Worm (Caenorhabditis elegans) whole organism, L4 larva: ENCODE data around the gene del-9.

Experiments used
- D1046.2 ChIP-seq: fragments of 200-800 bp; sonication (Bioruptor generic); IDR thresholded peaks from 2 replicates; pipeline ENCODE4 v1.3.6; 2022; ENCODE audit warnings: missing genetic modification characterization, missing compliant biosample characterization
- F49E8.2 ChIP-seq: sonication (generic microtip); optimal IDR thresholded peaks from 2 replicates; lab custom pipeline; 2016; ENCODE audit warnings: missing compliant biosample characterization, mild to moderate bottlenecking, missing genetic modification characterization, borderline replicate concordance
- R02D3.7 ChIP-seq: fragments of 150-350 bp; sonication (generic microtip); optimal IDR thresholded peaks from 3 replicates; lab custom pipeline; 2014; ENCODE audit warnings: missing biosample characterization, missing genetic modification characterization
- T20F7.1 ChIP-seq: fragments of 200-800 bp; sonication (Bioruptor generic); optimal IDR thresholded peaks from 2 replicates; lab custom pipeline; 2018; ENCODE audit warnings: mild to moderate bottlenecking, missing genetic modification characterization, missing compliant biosample characterization
- T26A8.4 ChIP-seq: fragments of 200-800 bp; sonication (Bioruptor generic); IDR thresholded peaks from 2 replicates; pipeline ENCODE4 v1.3.6; 2022; ENCODE audit warnings: missing genetic modification characterization, missing compliant biosample characterization
- Y48G9A.11 ChIP-seq: fragments of 200-800 bp; sonication (Bioruptor generic); IDR thresholded peaks from 2 replicates; pipeline ENCODE4 v1.3.6; 2022; ENCODE audit warnings: missing genetic modification reagents, missing genetic modification characterization, missing compliant biosample characterization
- ZK546.5 ChIP-seq, 2 experiments: sonication (generic microtip); optimal IDR thresholded peaks; 2 replicates each; lab custom pipeline; 2017; ENCODE audit warnings: missing biosample characterization in 2 of 2, missing genetic modification characterization in 2 of 2
- aha-1 ChIP-seq: fragments of 150-350 bp; peaks from one replicate; lab custom pipeline; 2014; ENCODE audit warnings: missing biosample characterization, missing genetic modification characterization
- aly-2 ChIP-seq: sonication (generic microtip); optimal IDR thresholded peaks from 2 replicates; lab custom pipeline; 2018; ENCODE audit warnings: missing biosample characterization, missing genetic modification characterization
- arid-1 ChIP-seq: fragments of 200-800 bp; sonication (Bioruptor generic); conservative IDR thresholded peaks from 2 replicates; pipeline ENCODE4 v1.3.6; 2022; ENCODE audit warnings: missing genetic modification reagents, missing genetic modification characterization, missing compliant biosample characterization
- ceh-44 ChIP-seq: fragments of 200-800 bp; sonication (Bioruptor generic); IDR thresholded peaks from 2 replicates; pipeline ENCODE4 v1.3.6; 2022; ENCODE audit warnings: missing genetic modification reagents, missing genetic modification characterization, missing compliant biosample characterization
- ceh-62 ChIP-seq: sonication (generic microtip); optimal IDR thresholded peaks from 2 replicates; lab custom pipeline; 2017; ENCODE audit warnings: missing biosample characterization, missing genetic modification characterization
- ceh-82 ChIP-seq: sonication (generic microtip); optimal IDR thresholded peaks from 2 replicates; lab custom pipeline; 2017; ENCODE audit warnings: missing biosample characterization, missing genetic modification characterization
- daf-19 ChIP-seq: fragments of 200-800 bp; sonication (Bioruptor generic); conservative IDR thresholded peaks from 2 replicates; pipeline ENCODE4 v1.3.6; 2022; ENCODE audit warnings: missing genetic modification characterization, missing compliant biosample characterization
- daf-8 ChIP-seq: fragments of 200-800 bp; sonication (Bioruptor generic); IDR thresholded peaks from 2 replicates; pipeline ENCODE4 v1.3.6; 2022; ENCODE audit warnings: missing genetic modification characterization, missing compliant biosample characterization
- dmd-6 ChIP-seq: fragments of 200-800 bp; sonication (Bioruptor generic); IDR thresholded peaks from 2 replicates; pipeline ENCODE4 v1.3.6; 2022; ENCODE audit warnings: missing genetic modification reagents, missing genetic modification characterization, missing compliant biosample characterization
- duxl-1 ChIP-seq: sonication (generic microtip); optimal IDR thresholded peaks from 2 replicates; lab custom pipeline; 2016; ENCODE audit warnings: mild to moderate bottlenecking, missing genetic modification characterization, moderate library complexity, missing compliant biosample characterization; ENCODE audit not compliant: poor library complexity
- dve-1 ChIP-seq: sonication (generic microtip); optimal IDR thresholded peaks from 2 replicates; lab custom pipeline; 2017; ENCODE audit warnings: antibody characterized with exemption, mild to moderate bottlenecking, missing genetic modification characterization, missing compliant biosample characterization; ENCODE audit not compliant: insufficient read depth
- egl-27 ChIP-seq: sonication (generic microtip); optimal IDR thresholded peaks from 3 replicates; lab custom pipeline; 2017; ENCODE audit warnings: missing biosample characterization, missing genetic modification reagents, missing genetic modification characterization
- gei-8 ChIP-seq: fragments of 200-800 bp; sonication (Bioruptor generic); optimal IDR thresholded peaks from 2 replicates; lab custom pipeline; 2018; ENCODE audit warnings: mild to moderate bottlenecking, missing genetic modification characterization, missing compliant biosample characterization
- hlh-11 ChIP-seq: fragments of 200-800 bp; sonication (Bioruptor generic); optimal IDR thresholded peaks from 2 replicates; lab custom pipeline; 2018; ENCODE audit warnings: mild to moderate bottlenecking, missing genetic modification characterization, missing compliant biosample characterization
- hlh-30 ChIP-seq: sonication (generic microtip); optimal IDR thresholded peaks from 2 replicates; lab custom pipeline; 2017; ENCODE audit warnings: antibody characterized with exemption, mild to moderate bottlenecking, missing genetic modification characterization, missing compliant biosample characterization; ENCODE audit not compliant: insufficient read depth
- jun-1 ChIP-seq: fragments of 150-350 bp; optimal IDR thresholded peaks from 2 replicates; lab custom pipeline; 2014; ENCODE audit warnings: missing biosample characterization, missing genetic modification reagents, missing genetic modification characterization
- lin-1 ChIP-seq: fragments of 200-800 bp; sonication (Bioruptor generic); IDR thresholded peaks from 2 replicates; pipeline ENCODE4 v1.3.6; 2022; ENCODE audit warnings: missing genetic modification reagents, missing genetic modification characterization, missing compliant biosample characterization
- lir-3 ChIP-seq: sonication (generic microtip); optimal IDR thresholded peaks from 2 replicates; lab custom pipeline; 2016; ENCODE audit warnings: mild to moderate bottlenecking, missing genetic modification characterization, missing compliant biosample characterization
- lsy-2 ChIP-seq, 2 experiments: fragments of 150-350 bp in 1 of 2; sonication (generic microtip) in 1 of 2; optimal IDR thresholded peaks; 2 replicates each; lab custom pipeline; 2014 to 2017; ENCODE audit warnings: missing biosample characterization in 2 of 2, missing genetic modification characterization in 2 of 2
- madf-5 ChIP-seq, 2 experiments: fragments of 200-800 bp; sonication (Bioruptor generic); IDR thresholded peaks; 2 replicates each; pipeline ENCODE4 v1.3.6; 2022; ENCODE audit warnings: missing compliant biosample characterization in 2 of 2, missing genetic modification characterization in 2 of 2
- mdl-1 ChIP-seq, 2 experiments: fragments of 150-350 bp in 1 of 2; sonication (generic microtip) in 1 of 2; optimal IDR thresholded peaks; 2 replicates each; lab custom pipeline; 2014 to 2017; ENCODE audit warnings: missing biosample characterization in 2 of 2, missing genetic modification characterization in 2 of 2
- mdt-29 ChIP-seq: fragments of 200-800 bp; sonication (Bioruptor generic); IDR thresholded peaks from 2 replicates; pipeline ENCODE4 v1.3.6; 2022; ENCODE audit warnings: missing genetic modification reagents, missing genetic modification characterization, missing compliant biosample characterization
- mxl-2 ChIP-seq: fragments of 200-800 bp; sonication (Bioruptor generic); conservative IDR thresholded peaks from 2 replicates; pipeline ENCODE4 v1.3.6; 2022; ENCODE audit warnings: missing genetic modification reagents, missing genetic modification characterization, missing compliant biosample characterization
- nhr-11 ChIP-seq: fragments of 150-350 bp; optimal IDR thresholded peaks from 2 replicates; lab custom pipeline; 2014; ENCODE audit warnings: missing biosample characterization, missing genetic modification characterization
- nhr-111 ChIP-seq: fragments of 200-800 bp; sonication (Bioruptor generic); optimal IDR thresholded peaks from 2 replicates; lab custom pipeline; 2018; ENCODE audit warnings: mild to moderate bottlenecking, missing genetic modification characterization, missing compliant biosample characterization
- nhr-77 ChIP-seq: fragments of 150-350 bp; optimal IDR thresholded peaks from 2 replicates; lab custom pipeline; 2014; ENCODE audit warnings: missing biosample characterization, missing genetic modification characterization
- pha-4 ChIP-seq, 2 experiments: fragments of 150-350 bp in 1 of 2; fragments of 200-800 bp in 1 of 2; sonication (Bioruptor generic) in 1 of 2; IDR thresholded peaks in 1 of 2; optimal IDR thresholded peaks in 1 of 2; 2 replicates each; pipeline versions ENCODE4 v1.3.6 to Lab custom; 2014 to 2022; ENCODE audit warnings: missing genetic modification characterization in 2 of 2, missing genetic modification reagents in 2 of 2, missing biosample characterization in 1 of 2, missing compliant biosample characterization in 1 of 2
- pqm-1 ChIP-seq: sonication (generic microtip); optimal IDR thresholded peaks from 2 replicates; lab custom pipeline; 2017; ENCODE audit warnings: missing biosample characterization, missing genetic modification characterization
- rbr-2 ChIP-seq: sonication (generic microtip); optimal IDR thresholded peaks from 2 replicates; lab custom pipeline; 2016; ENCODE audit warnings: missing genotype, missing genetic modification characterization, missing compliant biosample characterization
- skn-1 ChIP-seq: fragments of 150-350 bp; optimal IDR thresholded peaks from 2 replicates; lab custom pipeline; 2014; ENCODE audit warnings: missing biosample characterization, missing genetic modification characterization
- snpc-1.2 ChIP-seq: fragments of 200-800 bp; sonication (Bioruptor generic); IDR thresholded peaks from 2 replicates; pipeline ENCODE4 v1.3.6; 2022; ENCODE audit warnings: missing genetic modification reagents, missing genetic modification characterization, missing compliant biosample characterization
- snpc-4 ChIP-seq: fragments of 150-350 bp; optimal IDR thresholded peaks from 2 replicates; lab custom pipeline; 2014; ENCODE audit warnings: missing biosample characterization, missing genetic modification characterization
- spr-3 ChIP-seq: fragments of 200-800 bp; sonication (Bioruptor generic); optimal IDR thresholded peaks from 2 replicates; lab custom pipeline; 2018; ENCODE audit warnings: mild to moderate bottlenecking, missing genetic modification characterization, missing compliant biosample characterization
- tag-97 ChIP-seq: fragments of 200-800 bp; sonication (Bioruptor generic); IDR thresholded peaks from 2 replicates; pipeline ENCODE4 v1.3.6; 2022; ENCODE audit warnings: missing genetic modification characterization, missing compliant biosample characterization
- tra-1 ChIP-seq: fragments of 200-800 bp; sonication (Bioruptor generic); IDR thresholded peaks from 2 replicates; pipeline ENCODE4 v1.3.6; 2022; ENCODE audit warnings: missing genetic modification reagents, missing genetic modification characterization, missing compliant biosample characterization
- unc-39 ChIP-seq: sonication (generic microtip); optimal IDR thresholded peaks from 2 replicates; lab custom pipeline; 2017; ENCODE audit warnings: missing biosample characterization, missing genetic modification characterization
- unc-62 ChIP-seq, 3 experiments: fragments of 150-350 bp in 1 of 3; sonication (generic microtip); optimal IDR thresholded peaks in 2 of 3; peaks in 1 of 3; 1 replicate in 1 of 3; 2 replicates in 2 of 3; lab custom pipeline; 2014 to 2017; ENCODE audit warnings: missing biosample characterization in 3 of 3, missing genetic modification characterization in 3 of 3, missing genetic modification reagents in 3 of 3, missing genotype in 1 of 3
- vab-7 ChIP-seq: fragments of 200-800 bp; sonication (Bioruptor generic); IDR thresholded peaks from 2 replicates; pipeline ENCODE4 v1.3.6; 2022; ENCODE audit warnings: missing genetic modification reagents, missing genetic modification characterization, missing compliant biosample characterization
- zag-1 ChIP-seq: fragments of 150-350 bp; optimal IDR thresholded peaks from 2 replicates; lab custom pipeline; 2014; ENCODE audit warnings: missing biosample characterization, missing genetic modification characterization
- zip-2 ChIP-seq: fragments of 150-350 bp; optimal IDR thresholded peaks from 2 replicates; lab custom pipeline; 2014; ENCODE audit warnings: missing biosample characterization, missing genetic modification characterization

The del-9 gene

ce11 chrX:3611042-3611623 is 6.0 kb downstream of the del-9 start, which contains the start of gene C18B2.5 (continued):
- no peak for TF ChIP-seq ceh-44 (GFP tag; lab: Robert Waterston, UW)
- no peak for TF ChIP-seq ceh-82
- no peak for TF ChIP-seq aha-1 (tag; lab: Kevin White, UChicago)
- TF ChIP-seq F49E8.2 (tag; lab: Kevin White, UChicago), result no peak
- TF ChIP-seq arid-1, result no peak
- no peak for TF ChIP-seq T20F7.1 (GFP tag; lab: Kevin White, UChicago)
- no peak for TF ChIP-seq mdt-29 (GFP tag; lab: Robert Waterston, UW)
- TF ChIP-seq R02D3.7, result no peak
- peak; percentile 65 for TF ChIP-seq hlh-30
- TF ChIP-seq rbr-2 (tag; lab: Kevin White, UChicago), result no peak
- no peak for TF ChIP-seq gei-8
- no peak for TF ChIP-seq egl-27 (tag; lab: Kevin White, UChicago)
- TF ChIP-seq zag-1, result no peak
- TF ChIP-seq snpc-1.2, result no peak
- TF ChIP-seq duxl-1 (tag; lab: Kevin White, UChicago), result no peak
- no peak for TF ChIP-seq snpc-4 (tag; lab: Kevin White, UChicago)
- TF ChIP-seq Y48G9A.11 (GFP tag; lab: Robert Waterston, UW), result no peak

- TF ChIP-seq aha-1 (tag; lab: Kevin White, UChicago), result peak; percentile 62
- TF ChIP-seq ZK546.5 (tag; optimal IDR thresholded peaks at IDR 0.05; lab: Kevin White, UChicago), result no peak
- peak in 1 of 2 experiments; percentile 76 for TF ChIP-seq unc-62 (GFP tag; optimal IDR thresholded peaks at IDR 0.05 in 1 of 2; lab: Kevin White, UChicago)
- no peak for TF ChIP-seq unc-62 (tag; optimal IDR thresholded peaks at IDR 0.05; lab: Kevin White, UChicago)
Measured at ce11 chrX:3610442-3610841, 6.7 kb downstream of the del-9 start.

- TF ChIP-seq dve-1 (tag; lab: Kevin White, UChicago) (peak; percentile 79), skn-1 (no peak), nhr-11 (tag; lab: Kevin White, UChicago) (peak; percentile 76), unc-39 (tag; lab: Kevin White, UChicago) (no peak), pha-4 (GFP tag; IDR thresholded peaks at IDR 0.05; lab: Robert Waterston, UW) (no peak), pha-4 (tag; optimal IDR thresholded peaks at IDR 0.05; lab: Kevin White, UChicago) (peak; percentile 59), lir-3 (no peak), tra-1 (GFP tag; lab: Robert Waterston, UW) (no peak), daf-8 (GFP tag; lab: Robert Waterston, UW) (no peak), D1046.2 (GFP tag; lab: Robert Waterston, UW) (no peak), Y48G9A.11 (GFP tag; lab: Robert Waterston, UW) (no peak), mxl-2 (GFP tag; lab: Robert Waterston, UW) (no peak), mdl-1 (tag; optimal IDR thresholded peaks at IDR 0.05; lab: Kevin White, UChicago) (peak in 1 of 2 experiments; percentile 35), vab-7 (peak; percentile 40; the same call in 1 of the 2 replicates), R02D3.7 (no peak), nhr-77 (tag; lab: Kevin White, UChicago) (peak; percentile 66), jun-1 (tag; lab: Kevin White, UChicago) (no peak), lin-1 (GFP tag; lab: Robert Waterston, UW) (peak; percentile 53; the same call in 1 of the 2 replicates), spr-3 (no peak), egl-27 (tag; lab: Kevin White, UChicago) (no peak), T26A8.4 (GFP tag; lab: Robert Waterston, UW) (0 out of 2 replicates have a peak, but pooled peaks have one; percentile 32), hlh-11 (tag; lab: Kevin White, UChicago) (peak; percentile 87), tag-97 (no peak), daf-19 (GFP tag; lab: Robert Waterston, UW) (no peak), madf-5 (GFP tag; IDR thresholded peaks at IDR 0.05; lab: Robert Waterston, UW) (no peak), pqm-1 (peak; percentile 62), lsy-2 (tag; optimal IDR thresholded peaks at IDR 0.05; lab: Kevin White, UChicago) (peak; percentile 24 to 80), aly-2 (tag; lab: Kevin White, UChicago) (no peak), dmd-6 (GFP tag; lab: Robert Waterston, UW) (peak; percentile 75), zip-2 (no peak), nhr-111 (GFP tag; lab: Kevin White, UChicago) (no peak), ceh-62 (tag; lab: Kevin White, UChicago) (no peak)
Measured at ce11 chrX:3605727-3606126, 11.4 kb downstream of the del-9 start, which contains the start of gene C18B2.4. Gene C18B2.4 (minus strand): TSS chrX:3605741.
